Worm (Caenorhabditis elegans) whole organism, mixed stage, embryonic: ENCODE results near the gene C27D8.1.

Experiments used
- drap-1 ChIP-seq: fragments of 200-800 bp; sonication (Bioruptor generic); optimal IDR thresholded peaks from 3 replicates; lab custom pipeline; 2018; ENCODE audit warnings: mild to moderate bottlenecking, missing genetic modification characterization, missing compliant biosample characterization
- elt-3 ChIP-seq: fragments of 150-350 bp; optimal IDR thresholded peaks from 2 replicates; lab custom pipeline; 2014; ENCODE audit warnings: missing biosample characterization, missing genetic modification characterization
- lsy-2 ChIP-seq: fragments of 150-350 bp; optimal IDR thresholded peaks from 2 replicates; lab custom pipeline; 2014; ENCODE audit warnings: missing biosample characterization, missing genetic modification characterization
- mep-1 ChIP-seq: fragments of 150-350 bp; optimal IDR thresholded peaks from 2 replicates; lab custom pipeline; 2017; ENCODE audit warnings: missing biosample characterization, missing genetic modification reagents, missing genetic modification characterization, inconsistent platforms
- nhr-237 ChIP-seq: fragments of 150-350 bp; optimal IDR thresholded peaks from 2 replicates; lab custom pipeline; 2014; ENCODE audit warnings: missing biosample characterization, missing genetic modification characterization
- nhr-28 ChIP-seq: fragments of 150-350 bp; optimal IDR thresholded peaks from 2 replicates; lab custom pipeline; 2014; ENCODE audit warnings: missing biosample characterization, missing genetic modification characterization
- unc-62 ChIP-seq: fragments of 150-350 bp; optimal IDR thresholded peaks from 2 replicates; lab custom pipeline; 2014; ENCODE audit warnings: missing biosample characterization, missing genetic modification reagents, missing genetic modification characterization

DNA sequence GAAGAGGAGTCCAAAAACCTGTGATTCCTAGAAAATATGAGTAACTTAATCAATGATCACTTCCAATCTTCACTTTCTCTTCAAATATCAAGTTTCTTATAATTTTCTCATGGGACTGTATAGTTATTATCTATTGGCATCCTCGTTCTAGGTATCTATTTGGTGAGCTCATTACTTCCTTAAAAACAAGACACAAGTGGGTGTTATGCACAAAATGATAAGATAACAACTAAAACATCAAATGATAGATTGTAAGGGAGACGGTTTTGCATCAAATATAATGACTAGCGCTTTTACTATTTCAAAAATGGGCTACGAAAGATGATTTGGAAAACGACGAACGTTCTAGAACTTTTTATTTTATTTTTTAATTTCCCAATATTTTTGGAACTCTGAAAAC is 47.4 kb downstream of the C27D8.1 start, which contains the start of gene ZK897.10:
- no peak for TF ChIP-seq nhr-237 (tag; lab: Kevin White, UChicago)
- no peak for TF ChIP-seq lsy-2 (tag; lab: Kevin White, UChicago)
- TF ChIP-seq drap-1 (GFP tag; lab: Kevin White, UChicago): no peak
- TF ChIP-seq mep-1: no peak
- TF ChIP-seq nhr-28 (tag; lab: Kevin White, UChicago): no peak
- no peak for TF ChIP-seq elt-3 (tag; lab: Kevin White, UChicago)
- TF ChIP-seq unc-62 (GFP tag; lab: Kevin White, UChicago): no peak
